Fruit fly (Drosophila melanogaster) whole organism, pupa: ENCODE results near the gene CG10301.

Source experiments
- CG15710 ChIP-seq: fragments of 200-800 bp; sonication (Bioruptor generic); optimal IDR thresholded peaks from 2 replicates; lab custom pipeline; 2018; ENCODE audit warnings: missing biosample characterization, mild to moderate bottlenecking, missing genetic modification characterization, moderate library complexity
- CG17806 ChIP-seq: fragments of 200-800 bp; sonication (Bioruptor generic); optimal IDR thresholded peaks from 2 replicates; lab custom pipeline; 2018; ENCODE audit warnings: missing biosample characterization, mild to moderate bottlenecking, missing genetic modification characterization, moderate library complexity
- CG9948 ChIP-seq: fragments of 200-800 bp; sonication (Bioruptor generic); optimal IDR thresholded peaks from 2 replicates; lab custom pipeline; 2018; ENCODE audit warnings: missing biosample characterization, mild to moderate bottlenecking, missing genetic modification characterization, moderate library complexity
- D1 ChIP-seq: fragments of 200-800 bp; sonication (Bioruptor generic); optimal IDR thresholded peaks from 2 replicates; lab custom pipeline; 2018; ENCODE audit warnings: missing biosample characterization, mild to moderate bottlenecking, missing genetic modification characterization, moderate library complexity
- EcR ChIP-seq: fragments of 200-800 bp; sonication (Bioruptor generic); optimal IDR thresholded peaks from 3 replicates; lab custom pipeline; 2019; ENCODE audit warnings: missing biosample characterization, missing genetic modification characterization, mild to moderate bottlenecking, moderate library complexity, missing genetic modification reagents
- gl ChIP-seq: fragments of 200-800 bp; sonication (Bioruptor generic); optimal IDR thresholded peaks from 2 replicates; lab custom pipeline; 2018; ENCODE audit warnings: missing biosample characterization, mild to moderate bottlenecking, missing genetic modification characterization
- rn ChIP-seq: fragments of 200-800 bp; sonication (Bioruptor generic); IDR thresholded peaks from 2 replicates; pipeline ENCODE4 v1.3.6; 2022; ENCODE audit warnings: missing biosample characterization, missing genetic modification characterization

DNA sequence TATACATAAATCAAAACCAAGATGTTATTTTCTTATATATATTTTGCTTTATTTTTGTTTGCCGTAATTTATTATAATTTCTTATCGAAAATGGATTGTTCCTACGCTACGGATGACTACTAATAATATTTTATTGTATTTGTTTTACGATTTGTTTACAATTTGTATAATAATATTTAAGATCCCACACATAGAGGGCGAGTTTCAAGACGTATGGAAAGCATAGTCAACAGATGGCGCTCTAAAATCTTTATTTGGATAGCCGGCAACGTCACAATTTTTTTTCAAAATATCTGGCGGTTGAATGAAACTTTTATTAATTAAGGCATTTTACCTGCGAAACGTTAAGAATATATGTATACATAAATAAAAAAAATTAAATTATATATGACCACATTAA is 12.0 kb downstream of the CG10301 start:
- TF ChIP-seq EcR (GFP tag; lab: Kevin White, UChicago) (no peak), rn (GFP tag; lab: Robert Waterston, UW) (no peak), CG15710 (no peak), CG17806 (tag; lab: Kevin White, UChicago) (no peak), CG9948 (tag; lab: Kevin White, UChicago) (no peak), D1 (peak; percentile 84), gl (tag; lab: Kevin White, UChicago) (no peak)
